Worm (Caenorhabditis elegans) whole organism, L4 larva: ENCODE data around the gene fbxb-5.
A peak's percentile ranks its signal among the peaks of the same experiment; 100 is the strongest.
"Not testable (repeated sequence)": the region's sequence is repeated elsewhere in the genome, so short reads cannot be mapped to it uniquely, and the experiment has no call there.

Source experiments
- D1046.2 ChIP-seq: fragments of 200-800 bp; sonication (Bioruptor generic); IDR thresholded peaks from 2 replicates; pipeline ENCODE4 v1.3.6; 2022; ENCODE audit warnings: missing genetic modification characterization, missing compliant biosample characterization
- R02D3.7 ChIP-seq: fragments of 150-350 bp; sonication (generic microtip); optimal IDR thresholded peaks from 3 replicates; lab custom pipeline; 2014; ENCODE audit warnings: missing biosample characterization, missing genetic modification characterization
- Y75B8A.6 ChIP-seq: fragments of 200-800 bp; sonication (Bioruptor generic); IDR thresholded peaks from 2 replicates; pipeline ENCODE4 v1.3.6; 2022; ENCODE audit warnings: missing genetic modification reagents, missing genetic modification characterization, missing compliant biosample characterization
- ZK546.5 ChIP-seq, 2 experiments: sonication (generic microtip); optimal IDR thresholded peaks; 2 replicates each; lab custom pipeline; 2017; ENCODE audit warnings: missing biosample characterization in 2 of 2, missing genetic modification characterization in 2 of 2
- aha-1 ChIP-seq: fragments of 150-350 bp; peaks from one replicate; lab custom pipeline; 2014; ENCODE audit warnings: missing biosample characterization, missing genetic modification characterization
- aly-2 ChIP-seq: sonication (generic microtip); optimal IDR thresholded peaks from 2 replicates; lab custom pipeline; 2018; ENCODE audit warnings: missing biosample characterization, missing genetic modification characterization
- ama-1 ChIP-seq: fragments of 150-350 bp; optimal IDR thresholded peaks from 2 replicates; lab custom pipeline; 2014; ENCODE audit warnings: inconsistent platforms, mixed read lengths
- attf-4 ChIP-seq: sonication (generic microtip); optimal IDR thresholded peaks from 3 replicates; lab custom pipeline; 2017; ENCODE audit warnings: missing biosample characterization, missing genetic modification characterization
- ceh-44 ChIP-seq: fragments of 200-800 bp; sonication (Bioruptor generic); IDR thresholded peaks from 2 replicates; pipeline ENCODE4 v1.3.6; 2022; ENCODE audit warnings: missing genetic modification reagents, missing genetic modification characterization, missing compliant biosample characterization
- ceh-82 ChIP-seq: sonication (generic microtip); optimal IDR thresholded peaks from 2 replicates; lab custom pipeline; 2017; ENCODE audit warnings: missing biosample characterization, missing genetic modification characterization
- cey-2 ChIP-seq: sonication (generic microtip); optimal IDR thresholded peaks from 3 replicates; lab custom pipeline; 2017; ENCODE audit warnings: missing genetic modification characterization, mild to moderate bottlenecking, missing compliant biosample characterization, antibody characterized with exemption, borderline replicate concordance; ENCODE audit not compliant: insufficient read depth
- daf-16 ChIP-seq, 3 experiments: sonication (generic microtip); optimal IDR thresholded peaks; 2 replicates each; lab custom pipeline; 2016 to 2017; ENCODE audit warnings: missing genetic modification characterization in 3 of 3, missing genetic modification reagents in 3 of 3, mild to moderate bottlenecking in 2 of 3, missing compliant biosample characterization in 2 of 3, missing biosample characterization in 1 of 3, moderate library complexity in 1 of 3
- dmd-6 ChIP-seq: fragments of 200-800 bp; sonication (Bioruptor generic); IDR thresholded peaks from 2 replicates; pipeline ENCODE4 v1.3.6; 2022; ENCODE audit warnings: missing genetic modification reagents, missing genetic modification characterization, missing compliant biosample characterization
- egl-27 ChIP-seq: sonication (generic microtip); optimal IDR thresholded peaks from 3 replicates; lab custom pipeline; 2017; ENCODE audit warnings: missing biosample characterization, missing genetic modification reagents, missing genetic modification characterization
- hlh-11 ChIP-seq: fragments of 200-800 bp; sonication (Bioruptor generic); optimal IDR thresholded peaks from 2 replicates; lab custom pipeline; 2018; ENCODE audit warnings: mild to moderate bottlenecking, missing genetic modification characterization, missing compliant biosample characterization
- lin-1 ChIP-seq: fragments of 200-800 bp; sonication (Bioruptor generic); IDR thresholded peaks from 2 replicates; pipeline ENCODE4 v1.3.6; 2022; ENCODE audit warnings: missing genetic modification reagents, missing genetic modification characterization, missing compliant biosample characterization
- lin-13 ChIP-seq: fragments of 150-350 bp; optimal IDR thresholded peaks from 2 replicates; lab custom pipeline; 2014; ENCODE audit warnings: missing biosample characterization, missing genetic modification reagents, missing genetic modification characterization
- lin-29 ChIP-seq: fragments of 200-800 bp; sonication (Bioruptor generic); IDR thresholded peaks from 2 replicates; pipeline ENCODE4 v1.3.6; 2022; ENCODE audit warnings: missing genetic modification reagents, missing genetic modification characterization, missing compliant biosample characterization
- madf-5 ChIP-seq, 2 experiments: fragments of 200-800 bp; sonication (Bioruptor generic); IDR thresholded peaks; 2 replicates each; pipeline ENCODE4 v1.3.6; 2022; ENCODE audit warnings: missing compliant biosample characterization in 2 of 2, missing genetic modification characterization in 2 of 2
- mxl-2 ChIP-seq: fragments of 200-800 bp; sonication (Bioruptor generic); conservative IDR thresholded peaks from 2 replicates; pipeline ENCODE4 v1.3.6; 2022; ENCODE audit warnings: missing genetic modification reagents, missing genetic modification characterization, missing compliant biosample characterization
- nhr-10 ChIP-seq: fragments of 150-350 bp; optimal IDR thresholded peaks from 2 replicates; lab custom pipeline; 2014; ENCODE audit warnings: missing biosample characterization, missing genetic modification characterization
- nhr-11 ChIP-seq: fragments of 150-350 bp; optimal IDR thresholded peaks from 2 replicates; lab custom pipeline; 2014; ENCODE audit warnings: missing biosample characterization, missing genetic modification characterization
- nhr-28 ChIP-seq: fragments of 150-350 bp; optimal IDR thresholded peaks from 2 replicates; lab custom pipeline; 2014; ENCODE audit warnings: missing biosample characterization, missing genetic modification characterization
- nhr-41 ChIP-seq: fragments of 200-800 bp; sonication (Bioruptor generic); IDR thresholded peaks from 2 replicates; pipeline ENCODE4 v1.3.6; 2022; ENCODE audit warnings: missing genetic modification reagents, missing genetic modification characterization, missing compliant biosample characterization
- php-3 ChIP-seq: fragments of 200-800 bp; sonication (Bioruptor generic); IDR thresholded peaks from 2 replicates; pipeline ENCODE4 v1.3.6; 2022; ENCODE audit warnings: missing genetic modification reagents, missing genetic modification characterization, missing compliant biosample characterization
- pqm-1 ChIP-seq: sonication (generic microtip); optimal IDR thresholded peaks from 2 replicates; lab custom pipeline; 2017; ENCODE audit warnings: missing biosample characterization, missing genetic modification characterization
- sdz-12 ChIP-seq: fragments of 200-800 bp; sonication (Bioruptor generic); optimal IDR thresholded peaks from 2 replicates; lab custom pipeline; 2018; ENCODE audit warnings: mild to moderate bottlenecking, missing genetic modification characterization, missing compliant biosample characterization
- snpc-1.2 ChIP-seq: fragments of 200-800 bp; sonication (Bioruptor generic); IDR thresholded peaks from 2 replicates; pipeline ENCODE4 v1.3.6; 2022; ENCODE audit warnings: missing genetic modification reagents, missing genetic modification characterization, missing compliant biosample characterization
- tag-97 ChIP-seq: fragments of 200-800 bp; sonication (Bioruptor generic); IDR thresholded peaks from 2 replicates; pipeline ENCODE4 v1.3.6; 2022; ENCODE audit warnings: missing genetic modification characterization, missing compliant biosample characterization
- unc-62 ChIP-seq, 3 experiments: fragments of 150-350 bp in 1 of 3; sonication (generic microtip); optimal IDR thresholded peaks in 2 of 3; peaks in 1 of 3; 1 replicate in 1 of 3; 2 replicates in 2 of 3; lab custom pipeline; 2014 to 2017; ENCODE audit warnings: missing biosample characterization in 3 of 3, missing genetic modification characterization in 3 of 3, missing genetic modification reagents in 3 of 3, missing genotype in 1 of 3
- ztf-7 ChIP-seq: fragments of 150-350 bp; optimal IDR thresholded peaks from 2 replicates; lab custom pipeline; 2014; ENCODE audit warnings: missing biosample characterization, missing genetic modification characterization

fbxb-5 gene

ce11 chrII:1722394-1722793 is at the start of gene fbxb-5, which contains the start of gene btb-8:
fbxb-5 (minus strand) TSS chrII:1722494.
btb-8 (plus strand) TSS chrII:1722770.
- TF ChIP-seq lin-1 (GFP tag; lab: Robert Waterston, UW) (no peak), R02D3.7 (no peak), Y75B8A.6 (GFP tag; lab: Robert Waterston, UW) (no peak), lin-29 (no peak), nhr-28 (tag; lab: Kevin White, UChicago) (no peak), madf-5 (GFP tag; IDR thresholded peaks at IDR 0.05; lab: Robert Waterston, UW) (no peak), ceh-44 (GFP tag; lab: Robert Waterston, UW) (no peak), mxl-2 (GFP tag; lab: Robert Waterston, UW) (no peak), ceh-82 (tag; lab: Kevin White, UChicago) (no peak), tag-97 (GFP tag; lab: Robert Waterston, UW) (no peak)
- TF ChIP-seq, all 104 proteins: peak for 0

ce11 chrII:1771785-1772184 is 49.5 kb upstream of the fbxb-5 start, which contains the start of gene math-3:
math-3 (plus strand) TSS chrII:1772085.
- no peak for TF ChIP-seq php-3 (GFP tag; lab: Robert Waterston, UW)
- TF ChIP-seq unc-62 (GFP tag; optimal IDR thresholded peaks at IDR 0.05 in 1 of 2; lab: Kevin White, UChicago): peak in 1 of 2 experiments; percentile 46
- TF ChIP-seq unc-62 (tag; optimal IDR thresholded peaks at IDR 0.05; lab: Kevin White, UChicago): no peak
- no peak for TF ChIP-seq ZK546.5 (tag; optimal IDR thresholded peaks at IDR 0.05; lab: Kevin White, UChicago)
- no peak for TF ChIP-seq egl-27 (tag; lab: Kevin White, UChicago)
- TF ChIP-seq ztf-7: no peak
- TF ChIP-seq snpc-1.2 (GFP tag; lab: Robert Waterston, UW): no peak
- TF ChIP-seq aly-2 (tag; lab: Kevin White, UChicago): no peak
- TF ChIP-seq nhr-11 (tag; lab: Kevin White, UChicago): no peak

- TF ChIP-seq ama-1 (lab: Kevin White, UChicago); nhr-10; lin-13 (GFP tag; lab: Kevin White, UChicago): not testable (repeated sequence)
Measured at ce11 chrII:1771347-1771746, 49.1 kb upstream of the fbxb-5 start, which contains the start of gene math-26. math-26 (plus strand) TSS chrII:1771647.

- 0 out of 2 replicates have a peak, but pooled peaks have one; percentile 19 for TF ChIP-seq dmd-6 (GFP tag; lab: Robert Waterston, UW)
- TF ChIP-seq hlh-11 (tag; lab: Kevin White, UChicago): peak; percentile 58
- not testable (repeated sequence) for TF ChIP-seq daf-16 (GFP tag; optimal IDR thresholded peaks at IDR 0.05; lab: Kevin White, UChicago)
- TF ChIP-seq daf-16 (tag; optimal IDR thresholded peaks at IDR 0.05; lab: Kevin White, UChicago): peak; percentile 57
- peak; percentile 95 for TF ChIP-seq nhr-28 (tag; lab: Kevin White, UChicago)
- TF ChIP-seq aha-1 (tag; lab: Kevin White, UChicago): peak; percentile 15
- peak; percentile 37; the same call in 1 of the 2 replicates for TF ChIP-seq php-3 (GFP tag; lab: Robert Waterston, UW)
- TF ChIP-seq pqm-1 (tag; lab: Kevin White, UChicago): peak; percentile 66
- TF ChIP-seq, all 104 proteins: peak for 7; not testable (repeated sequence) for 97
Measured at ce11 chrII:1767458-1767857, 45.2 kb upstream of the fbxb-5 start.

- TF ChIP-seq D1046.2: no peak
- peak in 1 of 2 experiments; percentile 93 for TF ChIP-seq unc-62 (GFP tag; optimal IDR thresholded peaks at IDR 0.05 in 1 of 2; lab: Kevin White, UChicago)
- no peak for TF ChIP-seq unc-62 (tag; optimal IDR thresholded peaks at IDR 0.05; lab: Kevin White, UChicago)
- no peak for TF ChIP-seq cey-2 (tag; lab: Kevin White, UChicago)
Measured at ce11 chrII:1766715-1767114, 44.4 kb upstream of the fbxb-5 start.

- no peak for TF ChIP-seq attf-4 (tag; lab: Kevin White, UChicago)
- TF ChIP-seq sdz-12: no peak
- TF ChIP-seq lin-1 (GFP tag; lab: Robert Waterston, UW): no peak
- TF ChIP-seq ceh-82 (tag; lab: Kevin White, UChicago): no peak
- TF ChIP-seq nhr-41 (GFP tag; lab: Robert Waterston, UW): no peak
- TF ChIP-seq aha-1 (tag; lab: Kevin White, UChicago): peak; percentile 55
Measured at ce11 chrII:1763072-1763471, 40.8 kb upstream of the fbxb-5 start, which contains the start of gene math-28. math-28 (plus strand) TSS chrII:1763372.
